Fruit fly (Drosophila melanogaster): ENCODE results near the gene ebd1.

- no peak for TF ChIP-seq toe (GFP tag; optimal IDR thresholded peaks at IDR 0.05)
- no peak for TF ChIP-seq CG14711 (tag; optimal IDR thresholded peaks at IDR 0.05)
- no peak for TF ChIP-seq ovo (GFP tag; optimal IDR thresholded peaks at IDR 0.05)
- TF ChIP-seq CG7101 (tag; optimal IDR thresholded peaks at IDR 0.05): no peak
- TF ChIP-seq bab1 (GFP tag; optimal IDR thresholded peaks at IDR 0.05): no peak
These were observed 48.7 kb upstream of the ebd1 start for dm6 chr3L:733845-734697.
